Fruit fly (Drosophila melanogaster) whole organism, adult: ENCODE results near the gene raw.

Experiments used
- CG11617 ChIP-seq: fragments of 200-800 bp; sonication (Bioruptor generic); optimal IDR thresholded peaks from 2 replicates; lab custom pipeline; 2017; ENCODE audit warnings: mild to moderate bottlenecking, missing biosample characterization, missing genetic modification reagents, missing genetic modification characterization
- CG12768 ChIP-seq: fragments of 200-800 bp; sonication (Bioruptor generic); optimal IDR thresholded peaks from 2 replicates; lab custom pipeline; 2017; ENCODE audit warnings: missing biosample characterization, missing genetic modification characterization, mild to moderate bottlenecking, moderate library complexity, missing genetic modification reagents
- CG14711 ChIP-seq: fragments of 200-800 bp; sonication (Bioruptor generic); optimal IDR thresholded peaks from 2 replicates; lab custom pipeline; 2018; ENCODE audit warnings: missing biosample characterization, mild to moderate bottlenecking, missing genetic modification characterization, moderate library complexity
- CG1620 ChIP-seq: fragments of 200-800 bp; sonication (Bioruptor generic); optimal IDR thresholded peaks from 2 replicates; lab custom pipeline; 2016; ENCODE audit warnings: missing biosample characterization, missing genetic modification characterization
- CG33017 ChIP-seq: fragments of 200-800 bp; sonication (Bioruptor generic); optimal IDR thresholded peaks from 2 replicates; lab custom pipeline; 2018; ENCODE audit warnings: missing biosample characterization, mild to moderate bottlenecking, missing genetic modification characterization, moderate library complexity
- CG5204 ChIP-seq: fragments of 200-800 bp; sonication (Bioruptor generic); optimal IDR thresholded peaks from 2 replicates; lab custom pipeline; 2016; ENCODE audit warnings: missing biosample characterization, missing genetic modification characterization
- CG7045 ChIP-seq: fragments of 200-800 bp; sonication (Bioruptor generic); optimal IDR thresholded peaks from 2 replicates; lab custom pipeline; 2017; ENCODE audit warnings: missing biosample characterization, mild to moderate bottlenecking, missing genetic modification characterization
- CG7101 ChIP-seq: fragments of 200-800 bp; sonication (Bioruptor generic); optimal IDR thresholded peaks from 2 replicates; lab custom pipeline; 2018; ENCODE audit warnings: missing biosample characterization, mild to moderate bottlenecking, missing genetic modification characterization, moderate library complexity
- Clk ChIP-seq: fragments of 200-800 bp; sonication (Bioruptor generic); optimal IDR thresholded peaks from 2 replicates; lab custom pipeline; 2017; ENCODE audit warnings: missing biosample characterization, missing genetic modification characterization
- Crg-1 ChIP-seq: fragments of 200-800 bp; sonication (Bioruptor generic); optimal IDR thresholded peaks from 2 replicates; lab custom pipeline; 2016; ENCODE audit warnings: missing biosample characterization, missing genetic modification characterization
- Hr96 ChIP-seq: fragments of 200-800 bp; sonication (Bioruptor generic); optimal IDR thresholded peaks from 2 replicates; lab custom pipeline; 2016; ENCODE audit warnings: missing biosample characterization, missing genetic modification characterization
- Mnt ChIP-seq: fragments of 200-800 bp; sonication (Bioruptor generic); optimal IDR thresholded peaks from 2 replicates; lab custom pipeline; 2016; ENCODE audit warnings: missing biosample characterization, mild to moderate bottlenecking, missing genetic modification characterization
- bab1 ChIP-seq: fragments of 200-800 bp; sonication (Bioruptor generic); optimal IDR thresholded peaks from 3 replicates; lab custom pipeline; 2019; ENCODE audit warnings: missing biosample characterization, mild to moderate bottlenecking, missing genetic modification characterization, moderate library complexity
- cic ChIP-seq: fragments of 200-800 bp; sonication (Bioruptor generic); optimal IDR thresholded peaks from 2 replicates; lab custom pipeline; 2017; ENCODE audit warnings: missing biosample characterization, mild to moderate bottlenecking, missing genetic modification characterization, moderate library complexity
- cnc ChIP-seq, 2 experiments: fragments of >200 bp; optimal IDR thresholded peaks; 2 replicates each; lab custom pipeline; 2017
- kay ChIP-seq: fragments of 200-800 bp; sonication (Bioruptor generic); peaks from one replicate; lab custom pipeline; 2016; ENCODE audit warnings: missing biosample characterization, missing genetic modification characterization, borderline replicate concordance
- ovo ChIP-seq: fragments of 200-800 bp; sonication (Bioruptor generic); optimal IDR thresholded peaks from 2 replicates; lab custom pipeline; 2016; ENCODE audit warnings: missing biosample characterization, missing genetic modification characterization
- pad ChIP-seq: fragments of 200-800 bp; sonication (Bioruptor generic); optimal IDR thresholded peaks from 3 replicates; lab custom pipeline; 2017; ENCODE audit warnings: missing biosample characterization, missing genetic modification characterization, mild to moderate bottlenecking, moderate library complexity, missing genetic modification reagents
- tj ChIP-seq: fragments of 200-800 bp; sonication (Bioruptor generic); optimal IDR thresholded peaks from 3 replicates; lab custom pipeline; 2017; ENCODE audit warnings: missing biosample characterization, mild to moderate bottlenecking, missing genetic modification characterization, moderate library complexity
- toe ChIP-seq: fragments of 200-800 bp; sonication (Bioruptor generic); optimal IDR thresholded peaks from 2 replicates; lab custom pipeline; 2016; ENCODE audit warnings: missing biosample characterization, missing genetic modification characterization

raw gene

dm6 chr2L:8739984-8740756, at the start of gene raw:
raw (minus strand) TSS chr2L:8740660.
- TF ChIP-seq CG12768 (peak; percentile 55), bab1 (GFP tag; lab: Kevin White, UChicago) (no peak), Crg-1 (GFP tag; lab: Kevin White, UChicago) (peak; percentile 36), CG1620 (GFP tag; lab: Kevin White, UChicago) (no peak), CG5204 (GFP tag; lab: Kevin White, UChicago) (no peak), Hr96 (GFP tag; lab: Kevin White, UChicago) (no peak), ovo (GFP tag; lab: Kevin White, UChicago) (peak; percentile 63), CG33017 (tag; lab: Kevin White, UChicago) (no peak), CG14711 (tag; lab: Kevin White, UChicago) (no peak), cic (GFP tag; lab: Kevin White, UChicago) (peak; percentile 85), toe (GFP tag; lab: Kevin White, UChicago) (no peak), Clk (GFP tag; lab: Kevin White, UChicago) (no peak), pad (GFP tag; lab: Kevin White, UChicago) (peak; percentile 30), tj (GFP tag; lab: Kevin White, UChicago) (peak; percentile 30), CG7101 (tag; lab: Kevin White, UChicago) (no peak), cnc (optimal IDR thresholded peaks at IDR 0.05; lab: Kevin White, UChicago) (no peak), Mnt (GFP tag; lab: Kevin White, UChicago) (peak; percentile 88), CG11617 (peak; percentile 26), kay (peak; percentile 98), CG7045 (GFP tag; lab: Kevin White, UChicago) (peak; percentile 17)

dm6 chr2L:8787575-8787974, 47.1 kb upstream of the raw start:
- TF ChIP-seq ovo (GFP tag; lab: Kevin White, UChicago) (no peak), bab1 (GFP tag; lab: Kevin White, UChicago) (no peak), toe (GFP tag; lab: Kevin White, UChicago) (no peak), Clk (GFP tag; lab: Kevin White, UChicago) (no peak), CG12768 (no peak), CG33017 (tag; lab: Kevin White, UChicago) (no peak), tj (GFP tag; lab: Kevin White, UChicago) (no peak), Crg-1 (GFP tag; lab: Kevin White, UChicago) (no peak)

dm6 chr2L:8784731-8785130, 44.3 kb upstream of the raw start:
- no peak for TF ChIP-seq CG11617
- no peak for TF ChIP-seq tj (GFP tag; lab: Kevin White, UChicago)
- no peak for TF ChIP-seq cnc (optimal IDR thresholded peaks at IDR 0.05; lab: Kevin White, UChicago)
- TF ChIP-seq kay, result no peak
- no peak for TF ChIP-seq CG12768
- no peak for TF ChIP-seq CG1620 (GFP tag; lab: Kevin White, UChicago)
- TF ChIP-seq Mnt (GFP tag; lab: Kevin White, UChicago), result no peak
- TF ChIP-seq CG7045 (GFP tag; lab: Kevin White, UChicago), result no peak
- no peak for TF ChIP-seq CG14711 (tag; lab: Kevin White, UChicago)

- TF ChIP-seq CG12768, result no peak
- TF ChIP-seq tj (GFP tag; lab: Kevin White, UChicago), result no peak
- no peak for TF ChIP-seq CG7101 (tag; lab: Kevin White, UChicago)
- no peak for TF ChIP-seq cnc (optimal IDR thresholded peaks at IDR 0.05; lab: Kevin White, UChicago)
- no peak for TF ChIP-seq Crg-1 (GFP tag; lab: Kevin White, UChicago)
Observed at dm6 chr2L:8782400-8782799, 41.9 kb upstream of the raw start, which contains the start of gene CG42710. CG42710 (minus strand) TSS chr2L:8782500.

- TF ChIP-seq tj (GFP tag; lab: Kevin White, UChicago), result no peak
- no peak for TF ChIP-seq Hr96 (GFP tag; lab: Kevin White, UChicago)
- no peak for TF ChIP-seq CG11617
- TF ChIP-seq kay, result no peak
- no peak for TF ChIP-seq cic (GFP tag; lab: Kevin White, UChicago)
- TF ChIP-seq CG7045 (GFP tag; lab: Kevin White, UChicago), result no peak
- TF ChIP-seq CG33017 (tag; lab: Kevin White, UChicago), result no peak
- no peak for TF ChIP-seq toe (GFP tag; lab: Kevin White, UChicago)
- no peak for TF ChIP-seq ovo (GFP tag; lab: Kevin White, UChicago)
- TF ChIP-seq CG12768, result no peak
- no peak for TF ChIP-seq CG1620 (GFP tag; lab: Kevin White, UChicago)
- TF ChIP-seq CG14711 (tag; lab: Kevin White, UChicago), result no peak
- TF ChIP-seq Crg-1 (GFP tag; lab: Kevin White, UChicago), result no peak
- no peak for TF ChIP-seq bab1 (GFP tag; lab: Kevin White, UChicago)
Observed at dm6 chr2L:8781152-8781551, 40.7 kb upstream of the raw start, which contains the start of gene LManVI. LManVI (minus strand) TSS chr2L:8781252.

- TF ChIP-seq cic (GFP tag; lab: Kevin White, UChicago) (peak; percentile 31), cnc (optimal IDR thresholded peaks at IDR 0.05; lab: Kevin White, UChicago) (no peak), Hr96 (GFP tag; lab: Kevin White, UChicago) (no peak)
Observed at dm6 chr2L:8776163-8776562, 35.7 kb upstream of the raw start, which contains the start of gene LManV. LManV (minus strand) TSS chr2L:8776263.
